Worm (Caenorhabditis elegans): ENCODE data around the gene T20D4.7.

DNA sequence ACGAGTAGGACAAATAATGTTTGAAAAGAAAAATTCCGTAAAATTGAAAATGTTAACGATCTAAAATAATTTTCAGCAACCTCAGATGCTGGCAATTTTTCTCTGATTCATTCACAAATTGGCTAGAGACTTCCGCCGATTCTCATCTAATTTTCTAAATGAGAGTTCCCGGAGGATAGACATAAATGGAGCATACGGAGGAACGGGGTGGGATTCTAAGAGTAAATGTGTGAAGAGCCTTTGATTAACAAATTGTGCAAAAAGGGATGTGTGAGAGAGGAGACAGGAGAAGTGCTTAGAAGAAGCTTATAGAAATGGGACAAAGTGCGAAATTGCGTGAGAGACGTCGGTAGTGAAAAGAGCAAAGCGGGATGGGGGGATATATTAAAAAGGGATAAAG, 42.9 kb downstream of the T20D4.7 start:
- no peak for TF ChIP-seq zag-1 (tag; optimal IDR thresholded peaks at IDR 0.05)
- no peak for TF ChIP-seq nhr-237 (tag; optimal IDR thresholded peaks at IDR 0.05)
- no peak for TF ChIP-seq nhr-10 (tag; optimal IDR thresholded peaks at IDR 0.05)
- no peak for TF ChIP-seq nhr-77 (tag; optimal IDR thresholded peaks at IDR 0.05)

All from whole organism, L2 larva.